Fruit fly (Drosophila melanogaster): ENCODE results near the gene beta-Spec.

Gene beta-Spec

DNA sequence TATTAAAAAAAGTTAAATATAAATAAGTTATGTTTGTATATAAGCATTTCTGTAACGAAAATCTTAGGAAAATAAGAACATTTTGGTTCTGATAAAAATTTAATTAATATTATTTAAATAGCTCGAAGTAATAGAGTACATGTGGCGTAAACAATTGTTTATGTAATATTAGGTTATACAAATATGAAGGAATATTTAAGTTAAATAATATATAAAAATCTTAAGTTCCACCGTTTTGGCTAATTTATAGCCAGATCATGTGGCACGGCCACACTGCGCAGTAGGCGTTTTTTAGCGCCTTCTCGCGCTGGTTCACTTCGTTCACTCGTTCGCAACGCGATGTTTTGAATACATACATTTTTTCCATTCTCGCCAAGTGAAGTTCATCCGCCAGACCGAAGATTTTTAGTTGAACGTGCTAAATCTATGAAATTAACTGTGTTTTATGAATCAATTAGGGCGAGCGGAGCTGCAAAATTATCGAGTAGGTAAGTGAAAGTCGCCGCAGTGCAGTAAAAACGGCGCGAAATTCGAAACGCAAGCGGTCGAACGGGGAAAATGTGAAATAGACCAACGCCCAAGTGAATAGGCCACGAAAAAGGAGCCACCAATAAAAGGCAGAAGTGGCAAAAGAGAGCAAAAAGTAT lies at the start of gene beta-Spec:
Gene beta-Spec, plus strand, starts transcription at position 323 of the 647 bp plus-strand sequence.
- TF ChIP-seq wdn (GFP tag; IDR thresholded peaks at IDR 0.05) (no peak), CG6791 (GFP tag; IDR thresholded peaks at IDR 0.05; ENCODE audit: partially characterized antibody) (no peak), pzg (GFP tag; optimal IDR thresholded peaks at IDR 0.05) (peak; percentile 28), crc (GFP tag; optimal IDR thresholded peaks at IDR 0.05) (no peak), CG9817 (tag; optimal IDR thresholded peaks at IDR 0.05) (no peak), CG14441 (GFP tag; IDR thresholded peaks at IDR 0.05) (no peak), CG7839 (tag; optimal IDR thresholded peaks at IDR 0.05) (peak; percentile 27), Optix (GFP tag; IDR thresholded peaks at IDR 0.05) (no peak), Ptx1 (GFP tag; IDR thresholded peaks at IDR 0.05) (peak; percentile 15; the same call in 1 of the 2 replicates), CG7357 (GFP tag; IDR thresholded peaks at IDR 0.05) (no peak), CG30431 (GFP tag; optimal IDR thresholded peaks at IDR 0.05) (no peak), dysf (GFP tag; IDR thresholded peaks at IDR 0.05) (no peak), ro (GFP tag; IDR thresholded peaks at IDR 0.05) (no peak), sob (GFP tag; IDR thresholded peaks at IDR 0.05) (no peak), Taf1 (GFP tag; IDR thresholded peaks at IDR 0.05) (no peak), CG13894 (tag; optimal IDR thresholded peaks at IDR 0.05) (no peak), Scr (GFP tag; IDR thresholded peaks at IDR 0.05; ENCODE audit: partially characterized antibody) (no peak), CG14014 (GFP tag; IDR thresholded peaks at IDR 0.05) (no peak), CG15011 (GFP tag; optimal IDR thresholded peaks at IDR 0.05) (no peak), CG13624 (GFP tag; optimal IDR thresholded peaks at IDR 0.05) (no peak), Vsx1 (GFP tag; optimal IDR thresholded peaks at IDR 0.05) (no peak), gsb-n (tag; optimal IDR thresholded peaks at IDR 0.05) (no peak), Sry-β (GFP tag; optimal IDR thresholded peaks at IDR 0.05) (peak; percentile 87), prd (optimal IDR thresholded peaks at IDR 0.05) (no peak), prd (GFP tag; IDR thresholded peaks at IDR 0.05) (0 out of 3 replicates have a peak, but pooled peaks have one; percentile 30), Spps (tag; optimal IDR thresholded peaks at IDR 0.05) (no peak), CG2678 (tag; optimal IDR thresholded peaks at IDR 0.05) (no peak), Elba2 (GFP tag; optimal IDR thresholded peaks at IDR 0.05) (no peak), CG13424 (tag; optimal IDR thresholded peaks at IDR 0.05) (peak; percentile 20), CG4328 (GFP tag; optimal IDR thresholded peaks at IDR 0.05) (no peak), CG4282 (GFP tag; optimal IDR thresholded peaks at IDR 0.05) (no peak), CG17829 (tag; optimal IDR thresholded peaks at IDR 0.05) (no peak), vvl (GFP tag; IDR thresholded peaks at IDR 0.05) (no peak; the same call in 1 of the 2 replicates), CG15269 (tag; optimal IDR thresholded peaks at IDR 0.05) (no peak), B-H1 (GFP tag; IDR thresholded peaks at IDR 0.05) (no peak), Dll (GFP tag; IDR thresholded peaks at IDR 0.05; ENCODE audit: partially characterized antibody) (no peak), tup (GFP tag; optimal IDR thresholded peaks at IDR 0.05) (no peak), CG7556 (GFP tag; optimal IDR thresholded peaks at IDR 0.05) (no peak), tx (GFP tag; optimal IDR thresholded peaks at IDR 0.05) (no peak), dm (GFP tag; optimal IDR thresholded peaks at IDR 0.05) (no peak), CG33213 (GFP tag; optimal IDR thresholded peaks at IDR 0.05) (no peak), BtbVII (GFP tag; optimal IDR thresholded peaks at IDR 0.05) (no peak), hkb (optimal IDR thresholded peaks at IDR 0.05) (no peak), hkb (GFP tag; IDR thresholded peaks at IDR 0.05) (no peak), E2f2 (GFP tag; IDR thresholded peaks at IDR 0.05) (0 out of 2 replicates have a peak, but pooled peaks have one; percentile 18), da (GFP tag; optimal IDR thresholded peaks at IDR 0.05) (no peak), CG14710 (tag; optimal IDR thresholded peaks at IDR 0.05) (peak; percentile 28), Lim3 (GFP tag; IDR thresholded peaks at IDR 0.05) (no peak), ac (GFP tag; optimal IDR thresholded peaks at IDR 0.05) (no peak), CG3281 (GFP tag; optimal IDR thresholded peaks at IDR 0.05) (no peak), CG1603 (tag; optimal IDR thresholded peaks at IDR 0.05) (peak; percentile 1)
